Worm (Caenorhabditis elegans) whole organism, early embryonic: Measurements from ENCODE around the gene srh-28.

ENCODE experiments used
- hmbx-1 ChIP-seq: sonication (generic microtip); optimal IDR thresholded peaks from 2 replicates; lab custom pipeline; 2016; ENCODE audit warnings: mild to moderate bottlenecking, missing genetic modification characterization, missing compliant biosample characterization
- hnd-1 ChIP-seq: sonication (generic microtip); optimal IDR thresholded peaks from 2 replicates; lab custom pipeline; 2016; ENCODE audit warnings: missing genetic modification characterization, missing compliant biosample characterization

ce11 chrV:6810091-6810490, 34.5 kb upstream of the srh-28 start:
- TF ChIP-seq hnd-1 (tag; lab: Kevin White, UChicago) = no peak
- TF ChIP-seq hmbx-1 (tag; lab: Kevin White, UChicago) = no peak
